Fruit fly (Drosophila melanogaster) whole organism, embryonic: Measurements from ENCODE around the gene CG15296.

Experiments used
- ATbp ChIP-seq: fragments of 200-800 bp; sonication (Bioruptor generic); optimal IDR thresholded peaks from 2 replicates; lab custom pipeline; 2017; ENCODE audit warnings: missing biosample characterization, mild to moderate bottlenecking, missing genetic modification characterization, missing genetic modification reagents
- Aef1 ChIP-seq: fragments of 200-800 bp; sonication (Bioruptor generic); IDR thresholded peaks from 3 replicates; pipeline ENCODE4 v1.3.6; 2022; ENCODE audit warnings: missing biosample characterization, missing genetic modification characterization
- Atf6 ChIP-seq: fragments of 200-800 bp; sonication (Bioruptor generic); IDR thresholded peaks from 2 replicates; pipeline ENCODE4 v1.3.6; 2022; ENCODE audit warnings: missing biosample characterization, missing genetic modification characterization
- CG10366 ChIP-seq: fragments of 200-800 bp; sonication (Bioruptor generic); IDR thresholded peaks from 2 replicates; pipeline ENCODE4 v1.3.6; 2022; ENCODE audit warnings: missing biosample characterization, missing genetic modification characterization
- CG10979 ChIP-seq: fragments of 200-800 bp; sonication (Bioruptor generic); optimal IDR thresholded peaks from 2 replicates; lab custom pipeline; 2018; ENCODE audit warnings: missing biosample characterization, mild to moderate bottlenecking, missing genetic modification characterization, moderate library complexity
- CG11398 ChIP-seq: fragments of 200-800 bp; sonication (Bioruptor generic); optimal IDR thresholded peaks from 2 replicates; lab custom pipeline; 2016; ENCODE audit warnings: missing biosample characterization, missing genetic modification characterization
- CG14441 ChIP-seq: fragments of 200-800 bp; sonication (Bioruptor generic); IDR thresholded peaks from 2 replicates; pipeline ENCODE4 v1.3.6; 2022; ENCODE audit warnings: missing biosample characterization, missing genetic modification characterization
- CG15696 ChIP-seq: fragments of 200-800 bp; sonication (Bioruptor generic); optimal IDR thresholded peaks from 2 replicates; lab custom pipeline; 2019; ENCODE audit warnings: missing biosample characterization, mild to moderate bottlenecking, missing genetic modification characterization, moderate library complexity
- CG1602 ChIP-seq: fragments of 200-800 bp; sonication (Bioruptor generic); optimal IDR thresholded peaks from 3 replicates; lab custom pipeline; 2016; ENCODE audit warnings: missing biosample characterization, missing genetic modification characterization
- CG1603 ChIP-seq: fragments of 200-800 bp; sonication (Bioruptor generic); optimal IDR thresholded peaks from 2 replicates; lab custom pipeline; 2019; ENCODE audit warnings: missing biosample characterization, mild to moderate bottlenecking, missing genetic modification characterization, moderate library complexity
- CG2116 ChIP-seq: fragments of 200-800 bp; sonication (Bioruptor generic); optimal IDR thresholded peaks from 3 replicates; lab custom pipeline; 2018; ENCODE audit warnings: missing biosample characterization, mild to moderate bottlenecking, missing genetic modification characterization
- CG2129 ChIP-seq: fragments of 200-800 bp; sonication (Bioruptor generic); IDR thresholded peaks from 2 replicates; pipeline ENCODE4 v1.3.6; 2022; ENCODE audit warnings: missing biosample characterization, missing genetic modification characterization; ENCODE audit not compliant: partially characterized antibody
- CG30403 ChIP-seq: fragments of 200-800 bp; sonication (Bioruptor generic); optimal IDR thresholded peaks from 3 replicates; lab custom pipeline; 2016; ENCODE audit warnings: missing biosample characterization, missing genetic modification characterization
- CG34422 ChIP-seq: fragments of 200-800 bp; sonication (Bioruptor generic); IDR thresholded peaks from 3 replicates; pipeline ENCODE4 v1.3.6; 2022; ENCODE audit warnings: missing biosample characterization, missing genetic modification characterization
- CG3847 ChIP-seq: fragments of 200-800 bp; sonication (Bioruptor generic); IDR thresholded peaks from 2 replicates; pipeline ENCODE4 v1.3.6; 2022; ENCODE audit warnings: missing biosample characterization, missing genetic modification characterization
- CG4404 ChIP-seq: fragments of 200-800 bp; sonication (Bioruptor generic); IDR thresholded peaks from 2 replicates; pipeline ENCODE4 v1.3.6; 2022; ENCODE audit warnings: missing biosample characterization, missing genetic modification characterization
- CG6765 ChIP-seq: fragments of 200-800 bp; sonication (Bioruptor generic); optimal IDR thresholded peaks from 3 replicates; lab custom pipeline; 2017; ENCODE audit warnings: missing biosample characterization, mild to moderate bottlenecking, missing genetic modification characterization
- CG7963 ChIP-seq: fragments of 200-800 bp; sonication (Bioruptor generic); IDR thresholded peaks from 3 replicates; pipeline ENCODE4 v1.3.6; 2022; ENCODE audit warnings: missing biosample characterization, missing genetic modification characterization; ENCODE audit not compliant: partially characterized antibody
- CrebB ChIP-seq: fragments of 200-800 bp; sonication (Bioruptor generic); optimal IDR thresholded peaks from 3 replicates; lab custom pipeline; 2018; ENCODE audit warnings: missing biosample characterization, mild to moderate bottlenecking, missing genetic modification characterization
- Dbx ChIP-seq: fragments of 200-800 bp; sonication (Bioruptor generic); IDR thresholded peaks from 3 replicates; pipeline ENCODE4 v1.3.6; 2022; ENCODE audit warnings: missing biosample characterization, missing genetic modification characterization
- Gug ChIP-seq: fragments of 200-800 bp; sonication (Bioruptor generic); IDR thresholded peaks from 4 replicates; pipeline ENCODE4 v1.3.6; 2022; ENCODE audit warnings: missing biosample characterization, missing genetic modification characterization
- Hand ChIP-seq: fragments of 200-800 bp; sonication (Bioruptor generic); optimal IDR thresholded peaks from 2 replicates; lab custom pipeline; 2017; ENCODE audit warnings: mild to moderate bottlenecking, missing biosample characterization, missing genetic modification reagents, missing genetic modification characterization
- Hmr ChIP-seq: fragments of 200-800 bp; sonication (Bioruptor generic); optimal IDR thresholded peaks from 3 replicates; lab custom pipeline; 2017; ENCODE audit warnings: mild to moderate bottlenecking, missing biosample characterization, missing genetic modification reagents, missing genetic modification characterization
- Hmx ChIP-seq: fragments of 200-800 bp; sonication (Bioruptor generic); optimal IDR thresholded peaks from 2 replicates; lab custom pipeline; 2016; ENCODE audit warnings: missing biosample characterization, missing genetic modification characterization
- MTF-1 ChIP-seq: fragments of 200-800 bp; sonication (Bioruptor generic); optimal IDR thresholded peaks from 2 replicates; lab custom pipeline; 2018; ENCODE audit warnings: missing biosample characterization, mild to moderate bottlenecking, missing genetic modification characterization, borderline replicate concordance
- Mad ChIP-seq: fragments of 200-800 bp; sonication (Bioruptor generic); optimal IDR thresholded peaks from 2 replicates; lab custom pipeline; 2016; ENCODE audit warnings: missing biosample characterization, missing genetic modification characterization
- NfI ChIP-seq: fragments of 200-800 bp; sonication (Bioruptor generic); optimal IDR thresholded peaks from 3 replicates; lab custom pipeline; 2018; ENCODE audit warnings: missing biosample characterization, mild to moderate bottlenecking, missing genetic modification characterization, moderate library complexity
- ato ChIP-seq: fragments of 200-800 bp; sonication (Bioruptor generic); IDR thresholded peaks from 2 replicates; pipeline ENCODE4 v1.3.6; 2022; ENCODE audit warnings: missing biosample characterization, missing genetic modification characterization; ENCODE audit not compliant: partially characterized antibody
- ci ChIP-seq: fragments of 200-800 bp; sonication (Bioruptor generic); IDR thresholded peaks from 3 replicates; pipeline ENCODE4 v1.3.6; 2022; ENCODE audit warnings: missing biosample characterization, missing genetic modification characterization
- crp ChIP-seq, 2 experiments: fragments of 200-800 bp; sonication (Bioruptor generic); optimal IDR thresholded peaks; 2 replicates in 1 of 2; 3 replicates in 1 of 2; lab custom pipeline; 2017; ENCODE audit warnings: missing biosample characterization in 2 of 2, missing genetic modification characterization in 2 of 2, mild to moderate bottlenecking in 1 of 2, moderate library complexity in 1 of 2
- da ChIP-seq: fragments of 200-800 bp; sonication (Bioruptor generic); optimal IDR thresholded peaks from 2 replicates; lab custom pipeline; 2016; ENCODE audit warnings: missing biosample characterization, missing genetic modification characterization
- dmrt99B ChIP-seq: fragments of 200-800 bp; sonication (Bioruptor generic); optimal IDR thresholded peaks from 2 replicates; lab custom pipeline; 2018; ENCODE audit warnings: missing biosample characterization, mild to moderate bottlenecking, missing genetic modification characterization, moderate library complexity
- fu2 ChIP-seq: fragments of 200-800 bp; sonication (Bioruptor generic); optimal IDR thresholded peaks from 2 replicates; lab custom pipeline; 2016; ENCODE audit warnings: missing biosample characterization, missing genetic modification characterization
- gem ChIP-seq: fragments of 200-800 bp; sonication (Bioruptor generic); optimal IDR thresholded peaks from 2 replicates; lab custom pipeline; 2019; ENCODE audit warnings: missing biosample characterization, mild to moderate bottlenecking, missing genetic modification characterization, moderate library complexity
- jumu ChIP-seq: fragments of 200-800 bp; sonication (Bioruptor generic); optimal IDR thresholded peaks from 3 replicates; lab custom pipeline; 2016; ENCODE audit warnings: missing biosample characterization, missing genetic modification characterization
- kni ChIP-seq: fragments of 200-800 bp; sonication (Bioruptor generic); optimal IDR thresholded peaks from 3 replicates; lab custom pipeline; 2017; ENCODE audit warnings: mild to moderate bottlenecking, missing biosample characterization, missing genetic modification reagents, missing genetic modification characterization
- lab ChIP-seq: fragments of 200-800 bp; sonication (Bioruptor generic); optimal IDR thresholded peaks from 3 replicates; lab custom pipeline; 2017; ENCODE audit warnings: missing biosample characterization, missing genetic modification characterization, mild to moderate bottlenecking, moderate library complexity, missing genetic modification reagents
- lmd ChIP-seq: fragments of 200-800 bp; sonication (Bioruptor generic); IDR thresholded peaks from 2 replicates; pipeline ENCODE4 v1.3.6; 2022; ENCODE audit warnings: missing biosample characterization, missing genetic modification characterization
- lola ChIP-seq, 3 experiments: fragments of >200 bp in 2 of 3; fragments of 200-800 bp in 1 of 3; sonication (Bioruptor generic) in 1 of 3; optimal IDR thresholded peaks; 2 replicates each; lab custom pipeline; 2017 to 2019; ENCODE audit warnings: missing biosample characterization in 3 of 3, missing genetic modification characterization in 3 of 3, mild to moderate bottlenecking in 1 of 3, moderate library complexity in 1 of 3
- pan ChIP-seq, 4 experiments: fragments of >200 bp in 3 of 4; fragments of 200-800 bp in 1 of 4; sonication (Bioruptor generic) in 1 of 4; optimal IDR thresholded peaks in 3 of 4; IDR thresholded peaks in 1 of 4; 2 replicates each; pipeline versions ENCODE4 v1.3.6 to Lab custom; 2017 to 2022; ENCODE audit warnings: missing biosample characterization in 2 of 4, missing genetic modification characterization in 2 of 4, mixed read lengths in 1 of 4
- pb ChIP-seq: fragments of 200-800 bp; sonication (Bioruptor generic); optimal IDR thresholded peaks from 3 replicates; lab custom pipeline; 2016; ENCODE audit warnings: missing biosample characterization, missing genetic modification characterization
- peb ChIP-seq: fragments of 200-800 bp; sonication (Bioruptor generic); IDR thresholded peaks from 2 replicates; pipeline ENCODE4 v1.3.6; 2022; ENCODE audit warnings: missing biosample characterization, missing genetic modification characterization
- prd ChIP-seq, 3 experiments: fragments of >200 bp in 2 of 3; fragments of 200-800 bp in 1 of 3; sonication (Bioruptor generic) in 1 of 3; optimal IDR thresholded peaks in 2 of 3; IDR thresholded peaks in 1 of 3; 2 replicates in 2 of 3; 3 replicates in 1 of 3; pipeline versions ENCODE4 v1.3.6 to Lab custom; 2017 to 2022; ENCODE audit warnings: missing biosample characterization in 1 of 3, missing genetic modification characterization in 1 of 3
- pum ChIP-seq: fragments of 200-800 bp; sonication (Bioruptor generic); optimal IDR thresholded peaks from 2 replicates; lab custom pipeline; 2016; ENCODE audit warnings: missing biosample characterization, missing genetic modification characterization
- slp2 ChIP-seq: fragments of 200-800 bp; sonication (Bioruptor generic); optimal IDR thresholded peaks from 2 replicates; lab custom pipeline; 2016; ENCODE audit warnings: missing biosample characterization, missing genetic modification characterization
- tin ChIP-seq: fragments of 200-800 bp; sonication (Bioruptor generic); optimal IDR thresholded peaks from 3 replicates; lab custom pipeline; 2016; ENCODE audit warnings: missing biosample characterization, missing genetic modification characterization
- trh ChIP-seq: fragments of 200-800 bp; sonication (Bioruptor generic); optimal IDR thresholded peaks from 2 replicates; lab custom pipeline; 2016; ENCODE audit warnings: missing biosample characterization, missing genetic modification characterization
- wor ChIP-seq: fragments of 200-800 bp; sonication (Bioruptor generic); IDR thresholded peaks from 2 replicates; pipeline ENCODE4 v1.3.6; 2022; ENCODE audit warnings: missing biosample characterization, missing genetic modification characterization
- yki ChIP-seq: fragments of >200 bp; optimal IDR thresholded peaks from 3 replicates; lab custom pipeline; 2018

Gene CG15296

dm6 chrX:10601479-10601921, 35.1 kb upstream of the CG15296 start (continued):
- TF ChIP-seq lab (GFP tag; lab: Kevin White, UChicago): no peak
- peak; percentile 22 for TF ChIP-seq MTF-1
- TF ChIP-seq CG6765 (GFP tag; lab: Kevin White, UChicago): peak; percentile 32
- no peak for TF ChIP-seq prd (optimal IDR thresholded peaks at IDR 0.05; lab: Kevin White, UChicago)
- TF ChIP-seq prd (GFP tag; IDR thresholded peaks at IDR 0.05; lab: Robert Waterston, UW): peak; percentile 73; the same call in 2 of the 3 replicates
- TF ChIP-seq fu2 (GFP tag; lab: Kevin White, UChicago): no peak
- TF ChIP-seq Gug (GFP tag; lab: Robert Waterston, UW): peak; percentile 82
- TF ChIP-seq yki: no peak
- peak; percentile 21; the same call in 1 of the 2 replicates for TF ChIP-seq CG4404 (GFP tag; lab: Robert Waterston, UW)
- TF ChIP-seq lmd (GFP tag; lab: Robert Waterston, UW): peak; percentile 67
- no peak for TF ChIP-seq peb (GFP tag; lab: Robert Waterston, UW)
- no peak for TF ChIP-seq crp (GFP tag; optimal IDR thresholded peaks at IDR 0.05; lab: Kevin White, UChicago)
- TF ChIP-seq CG1602 (GFP tag; lab: Kevin White, UChicago): peak; percentile 59
- TF ChIP-seq NfI (GFP tag; lab: Kevin White, UChicago): peak; percentile 39
- peak; percentile 23 for TF ChIP-seq dmrt99B
- TF ChIP-seq wor (GFP tag; lab: Robert Waterston, UW): no peak
- no peak for TF ChIP-seq pb
- TF ChIP-seq pan (optimal IDR thresholded peaks at IDR 0.05; lab: Kevin White, UChicago): no peak
- peak in 1 of 2 experiments; percentile 43 for TF ChIP-seq pan (GFP tag; optimal IDR thresholded peaks at IDR 0.05 in 1 of 2, IDR thresholded peaks at IDR 0.05 in 1 of 2)
- TF ChIP-seq tin (GFP tag; lab: Kevin White, UChicago): peak; percentile 48
- no peak for TF ChIP-seq pum (GFP tag; lab: Kevin White, UChicago)
- peak; percentile 21; the same call in 1 of the 2 replicates for TF ChIP-seq CG10366
- peak; percentile 9 for TF ChIP-seq jumu (GFP tag; lab: Kevin White, UChicago)
- no peak for TF ChIP-seq ATbp (GFP tag; lab: Kevin White, UChicago)
- TF ChIP-seq CG2129 (GFP tag; lab: Robert Waterston, UW): no peak; the same call in 1 of the 2 replicates
- peak; percentile 51 for TF ChIP-seq Aef1
- peak; percentile 55; the same call in 2 of the 3 replicates for TF ChIP-seq CG34422 (GFP tag; lab: Robert Waterston, UW)
- TF ChIP-seq trh (GFP tag; lab: Kevin White, UChicago): no peak
- 0 out of 2 replicates have a peak, but pooled peaks have one; percentile 9 for TF ChIP-seq Atf6
- TF ChIP-seq gem (tag; lab: Kevin White, UChicago): peak; percentile 65
- no peak for TF ChIP-seq da (GFP tag; lab: Kevin White, UChicago)
- TF ChIP-seq CG11398: no peak
- TF ChIP-seq CG30403: peak; percentile 52
- peak; percentile 46; the same call in 2 of the 3 replicates for TF ChIP-seq Dbx (GFP tag; lab: Robert Waterston, UW)
- TF ChIP-seq Hand (GFP tag; lab: Kevin White, UChicago): no peak
- no peak for TF ChIP-seq CrebB (tag; lab: Kevin White, UChicago)
- TF ChIP-seq CG14441 (GFP tag; lab: Robert Waterston, UW): peak; percentile 56
- TF ChIP-seq CG3847: peak; percentile 55
- TF ChIP-seq lola (GFP tag; optimal IDR thresholded peaks at IDR 0.05; lab: Kevin White, UChicago): peak in 1 of 3 experiments; percentile 32
- peak; percentile 72; the same call in 2 of the 3 replicates for TF ChIP-seq ci (GFP tag; lab: Robert Waterston, UW)
- no peak for TF ChIP-seq Mad (GFP tag; lab: Kevin White, UChicago)
- TF ChIP-seq slp2 (GFP tag; lab: Kevin White, UChicago): no peak
- TF ChIP-seq CG1603: no peak
- no peak for TF ChIP-seq kni (GFP tag; lab: Kevin White, UChicago)
- peak; percentile 21 for TF ChIP-seq CG10979 (tag; lab: Kevin White, UChicago)
- no peak for TF ChIP-seq Hmx (GFP tag; lab: Kevin White, UChicago)
- no peak for TF ChIP-seq ato
- TF ChIP-seq Hmr (GFP tag; lab: Kevin White, UChicago): peak; percentile 18
- peak; percentile 27 for TF ChIP-seq CG2116 (GFP tag; lab: Kevin White, UChicago)
- TF ChIP-seq CG15696 (tag; lab: Kevin White, UChicago): peak; percentile 40
- no peak for TF ChIP-seq CG7963 (GFP tag; lab: Robert Waterston, UW)
